Fruit fly (Drosophila melanogaster) whole organism, embryonic: ENCODE data around the gene Evi5.

Source experiments
- CG11696 ChIP-seq: fragments of 200-800 bp; sonication (Bioruptor generic); IDR thresholded peaks from 2 replicates; pipeline ENCODE4 v1.3.6; 2022; ENCODE audit warnings: missing biosample characterization, missing genetic modification characterization
- CG1233 ChIP-seq: fragments of 200-800 bp; sonication (Bioruptor generic); optimal IDR thresholded peaks from 4 replicates; lab custom pipeline; 2018; ENCODE audit warnings: missing biosample characterization, mild to moderate bottlenecking, missing genetic modification characterization
- CG3838 ChIP-seq: fragments of 200-800 bp; sonication (Bioruptor generic); optimal IDR thresholded peaks from 3 replicates; lab custom pipeline; 2016; ENCODE audit warnings: missing biosample characterization, missing genetic modification characterization
- Dfd ChIP-seq, 2 experiments: fragments of >200 bp; optimal IDR thresholded peaks; 2 replicates each; lab custom pipeline; 2017; ENCODE audit warnings: missing biosample characterization in 2 of 2, missing genetic modification characterization in 2 of 2
- Dp ChIP-seq: fragments of 200-800 bp; sonication (Bioruptor generic); optimal IDR thresholded peaks from 2 replicates; lab custom pipeline; 2018; ENCODE audit warnings: missing biosample characterization, mild to moderate bottlenecking, missing genetic modification characterization, moderate library complexity
- Ets97D ChIP-seq: fragments of 200-800 bp; sonication (Bioruptor generic); optimal IDR thresholded peaks from 3 replicates; lab custom pipeline; 2016; ENCODE audit warnings: missing biosample characterization, missing genetic modification characterization
- Max ChIP-seq: fragments of 200-800 bp; sonication (Bioruptor generic); optimal IDR thresholded peaks from 2 replicates; lab custom pipeline; 2016; ENCODE audit warnings: missing biosample characterization, mild to moderate bottlenecking, missing genetic modification characterization
- YL-1 ChIP-seq: fragments of 200-800 bp; sonication (Bioruptor generic); optimal IDR thresholded peaks from 3 replicates; lab custom pipeline; 2017; ENCODE audit warnings: missing biosample characterization, mild to moderate bottlenecking, missing genetic modification characterization
- caup ChIP-seq: fragments of 200-800 bp; sonication (Bioruptor generic); optimal IDR thresholded peaks from 3 replicates; lab custom pipeline; 2017; ENCODE audit warnings: missing biosample characterization, mild to moderate bottlenecking, missing genetic modification characterization, moderate library complexity; ENCODE audit not compliant: severe bottlenecking
- crol ChIP-seq: fragments of 200-800 bp; sonication (Bioruptor generic); IDR thresholded peaks from 2 replicates; pipeline ENCODE4 v1.3.6; 2022; ENCODE audit warnings: missing biosample characterization, missing genetic modification characterization
- emc ChIP-seq: fragments of 200-800 bp; sonication (Bioruptor generic); optimal IDR thresholded peaks from 2 replicates; lab custom pipeline; 2016; ENCODE audit warnings: missing biosample characterization, missing genetic modification characterization
- jigr1 ChIP-seq: fragments of 200-800 bp; sonication (Bioruptor generic); IDR thresholded peaks from 3 replicates; pipeline ENCODE4 v1.3.6; 2022; ENCODE audit warnings: missing biosample characterization, missing genetic modification characterization
- prd ChIP-seq, 3 experiments: fragments of >200 bp in 2 of 3; fragments of 200-800 bp in 1 of 3; sonication (Bioruptor generic) in 1 of 3; optimal IDR thresholded peaks in 2 of 3; IDR thresholded peaks in 1 of 3; 2 replicates in 2 of 3; 3 replicates in 1 of 3; pipeline versions ENCODE4 v1.3.6 to Lab custom; 2017 to 2022; ENCODE audit warnings: missing biosample characterization in 1 of 3, missing genetic modification characterization in 1 of 3

- TF ChIP-seq prd (optimal IDR thresholded peaks at IDR 0.05; lab: Kevin White, UChicago) (no peak), prd (GFP tag; IDR thresholded peaks at IDR 0.05; lab: Robert Waterston, UW) (no peak), CG11696 (no peak), caup (no peak), Dfd (GFP tag; optimal IDR thresholded peaks at IDR 0.05; lab: Kevin White, UChicago) (no peak), Ets97D (no peak), emc (GFP tag; lab: Kevin White, UChicago) (no peak), crol (GFP tag; lab: Robert Waterston, UW) (no peak), Max (GFP tag; lab: Kevin White, UChicago) (no peak), jigr1 (GFP tag; lab: Robert Waterston, UW) (no peak), YL-1 (GFP tag; lab: Kevin White, UChicago) (no peak), CG3838 (GFP tag; lab: Kevin White, UChicago) (no peak), Dp (GFP tag; lab: Kevin White, UChicago) (no peak), CG1233 (GFP tag; lab: Kevin White, UChicago) (no peak)
These were observed 29.7 kb downstream of the Evi5 start for dm6 chrX:11424512-11424911.
